Fruit fly (Drosophila melanogaster): Measurements from ENCODE around the gene CG33658.

CG33658 gene

dm6 chr3R:24870389-24871048 lies 29.6 kb upstream of the CG33658 start, which contains the start of gene CycB3 (continued):
- TF ChIP-seq seq (GFP tag; IDR thresholded peaks at IDR 0.05) (no peak), CG17361 (GFP tag; IDR thresholded peaks at IDR 0.05) (no peak), ara (GFP tag; IDR thresholded peaks at IDR 0.05) (no peak), CG10979 (tag; optimal IDR thresholded peaks at IDR 0.05) (peak; percentile 41), CG15696 (tag; optimal IDR thresholded peaks at IDR 0.05) (no peak), CG15479 (GFP tag; optimal IDR thresholded peaks at IDR 0.05) (no peak), Camta (GFP tag; optimal IDR thresholded peaks at IDR 0.05) (no peak), CG17612 (GFP tag; IDR thresholded peaks at IDR 0.05) (no peak), CG4820 (GFP tag; optimal IDR thresholded peaks at IDR 0.05) (no peak), CG10267 (tag; optimal IDR thresholded peaks at IDR 0.05) (peak; percentile 47), pho (GFP tag; optimal IDR thresholded peaks at IDR 0.05) (no peak), da (GFP tag; optimal IDR thresholded peaks at IDR 0.05) (peak; percentile 34), Mad (GFP tag; optimal IDR thresholded peaks at IDR 0.05) (no peak), Awh (GFP tag; IDR thresholded peaks at IDR 0.05) (no peak), sqz (GFP tag; optimal IDR thresholded peaks at IDR 0.05) (peak; percentile 43), luna (GFP tag; optimal IDR thresholded peaks at IDR 0.05) (no peak), eyg (GFP tag; optimal IDR thresholded peaks at IDR 0.05) (no peak), tap (tag; optimal IDR thresholded peaks at IDR 0.05) (no peak), CG4328 (GFP tag; optimal IDR thresholded peaks at IDR 0.05) (peak; percentile 50), schlank (tag; optimal IDR thresholded peaks at IDR 0.05) (peak; percentile 13), Six4 (GFP tag; optimal IDR thresholded peaks at IDR 0.05) (no peak), pum (GFP tag; optimal IDR thresholded peaks at IDR 0.05) (no peak), CG6683 (GFP tag; optimal IDR thresholded peaks at IDR 0.05) (no peak), ERR (GFP tag; optimal IDR thresholded peaks at IDR 0.05) (no peak), CG17802 (tag; optimal IDR thresholded peaks at IDR 0.05) (no peak), CG31365 (tag; optimal IDR thresholded peaks at IDR 0.05) (no peak), CG18599 (GFP tag; optimal IDR thresholded peaks at IDR 0.05) (no peak), Tbp (GFP tag; optimal IDR thresholded peaks at IDR 0.05) (peak; percentile 17), ATbp (GFP tag; optimal IDR thresholded peaks at IDR 0.05) (no peak), trem (tag; optimal IDR thresholded peaks at IDR 0.05) (peak; percentile 79), HLHmδ (GFP tag; optimal IDR thresholded peaks at IDR 0.05) (peak; percentile 78), ind (GFP tag; optimal IDR thresholded peaks at IDR 0.05) (no peak), ci (GFP tag; IDR thresholded peaks at IDR 0.05) (peak; percentile 67; the same call in 1 of the 3 replicates), CG4730 (GFP tag; IDR thresholded peaks at IDR 0.05) (no peak), Dip2 (GFP tag; IDR thresholded peaks at IDR 0.05) (no peak), Asciz (GFP tag; optimal IDR thresholded peaks at IDR 0.05) (no peak), CG10366 (GFP tag; IDR thresholded peaks at IDR 0.05) (no peak), wdn (GFP tag; IDR thresholded peaks at IDR 0.05) (no peak), CG17912 (GFP tag; optimal IDR thresholded peaks at IDR 0.05) (peak; percentile 69), Rfx (GFP tag; IDR thresholded peaks at IDR 0.05) (peak; percentile 55), Nf-YC (tag; optimal IDR thresholded peaks at IDR 0.05) (no peak), Dll (GFP tag; IDR thresholded peaks at IDR 0.05; ENCODE audit: partially characterized antibody) (no peak), CG7839 (tag; optimal IDR thresholded peaks at IDR 0.05) (no peak), CG7556 (GFP tag; optimal IDR thresholded peaks at IDR 0.05) (no peak), CG17829 (tag; optimal IDR thresholded peaks at IDR 0.05) (peak; percentile 54), H15 (GFP tag; IDR thresholded peaks at IDR 0.05) (no peak), crol (GFP tag; IDR thresholded peaks at IDR 0.05) (no peak), Neu2 (GFP tag; optimal IDR thresholded peaks at IDR 0.05; ENCODE audit: borderline replicate concordance) (no peak), sd (tag; optimal IDR thresholded peaks at IDR 0.05) (no peak), psq (GFP tag; optimal IDR thresholded peaks at IDR 0.05) (no peak), CG34224 (GFP tag; IDR thresholded peaks at IDR 0.05; ENCODE audit: partially characterized antibody) (no peak)
